Worm (Caenorhabditis elegans) whole organism, L3 larva: ENCODE results near the gene Y54G2A.41.

Experiments
- nhr-76 ChIP-seq: fragments of 150-350 bp; sonication (generic microtip); optimal IDR thresholded peaks from 5 replicates; lab custom pipeline; 2014; ENCODE audit warnings: missing biosample characterization, missing genetic modification characterization
- snpc-4 ChIP-seq: fragments of 150-350 bp; optimal IDR thresholded peaks from 2 replicates; lab custom pipeline; 2014; ENCODE audit warnings: missing biosample characterization, missing genetic modification characterization

DNA sequence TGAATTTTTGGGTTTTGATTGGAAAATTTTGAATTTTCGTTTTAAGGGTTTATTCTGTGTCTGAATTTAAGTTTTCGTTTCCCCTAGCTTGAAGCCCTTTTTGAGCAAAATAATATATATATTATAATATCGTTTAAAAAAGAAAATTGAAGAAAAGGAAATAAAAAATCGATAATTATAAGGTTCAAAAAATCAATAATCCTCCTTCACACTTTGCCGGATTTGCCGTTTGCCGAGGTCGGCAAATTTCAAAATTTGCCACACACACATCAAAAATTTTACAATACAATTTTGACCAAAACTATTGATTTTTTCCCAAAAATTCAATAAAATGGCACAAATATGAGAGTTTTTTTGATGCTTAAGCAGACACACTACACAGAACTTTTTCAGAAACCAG lies 15.1 kb upstream of the Y54G2A.41 start:
- no peak for TF ChIP-seq nhr-76 (tag; lab: Kevin White, UChicago)
- no peak for TF ChIP-seq snpc-4 (tag; lab: Kevin White, UChicago)
